Fruit fly (Drosophila melanogaster) whole organism, embryonic: ENCODE data around the gene CG13309.
A peak's percentile ranks its signal among the peaks of the same experiment; 100 is the strongest.

Experiments used
- B-H1 ChIP-seq: fragments of 200-800 bp; sonication (Bioruptor generic); IDR thresholded peaks from 3 replicates; pipeline ENCODE4 v1.3.6; 2022; ENCODE audit warnings: missing biosample characterization, missing genetic modification characterization
- CG10431 ChIP-seq: fragments of 200-800 bp; sonication (Bioruptor generic); optimal IDR thresholded peaks from 3 replicates; lab custom pipeline; 2018; ENCODE audit warnings: missing biosample characterization, mild to moderate bottlenecking, missing genetic modification characterization
- CG12391 ChIP-seq: fragments of 200-800 bp; sonication (Bioruptor generic); optimal IDR thresholded peaks from 3 replicates; lab custom pipeline; 2018; ENCODE audit warnings: missing biosample characterization, mild to moderate bottlenecking, missing genetic modification characterization, moderate library complexity
- CG14441 ChIP-seq: fragments of 200-800 bp; sonication (Bioruptor generic); IDR thresholded peaks from 2 replicates; pipeline ENCODE4 v1.3.6; 2022; ENCODE audit warnings: missing biosample characterization, missing genetic modification characterization
- CG14860 ChIP-seq: fragments of 200-800 bp; sonication (Bioruptor generic); IDR thresholded peaks from 3 replicates; pipeline ENCODE4 v1.3.6; 2022; ENCODE audit warnings: missing biosample characterization, missing genetic modification characterization; ENCODE audit not compliant: partially characterized antibody
- CG16863 ChIP-seq: fragments of 200-800 bp; sonication (Bioruptor generic); optimal IDR thresholded peaks from 3 replicates; lab custom pipeline; 2016; ENCODE audit warnings: missing biosample characterization, missing genetic modification characterization
- CG17361 ChIP-seq: fragments of 200-800 bp; sonication (Bioruptor generic); IDR thresholded peaks from 3 replicates; pipeline ENCODE4 v1.3.6; 2022; ENCODE audit warnings: missing biosample characterization, missing genetic modification characterization
- CG17612 ChIP-seq: fragments of 200-800 bp; sonication (Bioruptor generic); IDR thresholded peaks from 2 replicates; pipeline ENCODE4 v1.3.6; 2022; ENCODE audit warnings: missing biosample characterization, missing genetic modification characterization
- CG18599 ChIP-seq: fragments of 200-800 bp; sonication (Bioruptor generic); optimal IDR thresholded peaks from 3 replicates; lab custom pipeline; 2017; ENCODE audit warnings: missing biosample characterization, missing genetic modification characterization, mild to moderate bottlenecking, moderate library complexity, missing genetic modification reagents
- CG32767 ChIP-seq: fragments of 200-800 bp; sonication (Bioruptor generic); IDR thresholded peaks from 2 replicates; pipeline ENCODE4 v1.3.6; 2022; ENCODE audit warnings: missing biosample characterization, missing genetic modification characterization
- CG3726 ChIP-seq: fragments of 200-800 bp; sonication (Bioruptor generic); IDR thresholded peaks from 3 replicates; pipeline ENCODE4, ENCODE4 v1.3.6; 2022; ENCODE audit warnings: missing biosample characterization, missing genetic modification characterization
- CG3995 ChIP-seq: fragments of 200-800 bp; sonication (Bioruptor generic); optimal IDR thresholded peaks from 3 replicates; lab custom pipeline; 2016; ENCODE audit warnings: missing biosample characterization, missing genetic modification characterization
- CG6689 ChIP-seq: fragments of 200-800 bp; sonication (Bioruptor generic); IDR thresholded peaks from 2 replicates; pipeline ENCODE4 v1.3.6; 2022; ENCODE audit warnings: missing biosample characterization, missing genetic modification characterization
- CG7372 ChIP-seq: fragments of 200-800 bp; sonication (Bioruptor generic); IDR thresholded peaks from 2 replicates; pipeline ENCODE4 v1.3.6; 2022; ENCODE audit warnings: missing biosample characterization, missing genetic modification characterization
- CG8359 ChIP-seq: fragments of 200-800 bp; sonication (Bioruptor generic); optimal IDR thresholded peaks from 2 replicates; lab custom pipeline; 2017; ENCODE audit warnings: missing biosample characterization, mild to moderate bottlenecking, missing genetic modification characterization, borderline replicate concordance
- CG8924 ChIP-seq: fragments of 200-800 bp; optimal IDR thresholded peaks from 3 replicates; lab custom pipeline; 2019; ENCODE audit warnings: missing biosample characterization, mild to moderate bottlenecking, missing genetic modification characterization, moderate library complexity
- CG9437 ChIP-seq: fragments of 200-800 bp; sonication (Bioruptor generic); optimal IDR thresholded peaks from 2 replicates; lab custom pipeline; 2018; ENCODE audit warnings: missing biosample characterization, mild to moderate bottlenecking, missing genetic modification characterization
- CG9727 ChIP-seq: fragments of 200-800 bp; sonication (Bioruptor generic); optimal IDR thresholded peaks from 3 replicates; lab custom pipeline; 2017; ENCODE audit warnings: missing biosample characterization, mild to moderate bottlenecking, missing genetic modification characterization
- CG9797 ChIP-seq: fragments of 200-800 bp; sonication (Bioruptor generic); optimal IDR thresholded peaks from 3 replicates; lab custom pipeline; 2018; ENCODE audit warnings: missing biosample characterization, mild to moderate bottlenecking, missing genetic modification characterization
- MTF-1 ChIP-seq: fragments of 200-800 bp; sonication (Bioruptor generic); optimal IDR thresholded peaks from 2 replicates; lab custom pipeline; 2018; ENCODE audit warnings: missing biosample characterization, mild to moderate bottlenecking, missing genetic modification characterization, borderline replicate concordance
- Myb ChIP-seq: fragments of 200-800 bp; sonication (Bioruptor generic); optimal IDR thresholded peaks from 2 replicates; lab custom pipeline; 2016; ENCODE audit warnings: missing biosample characterization, missing genetic modification characterization
- NK7.1 ChIP-seq: fragments of 200-800 bp; sonication (Bioruptor generic); optimal IDR thresholded peaks from 3 replicates; lab custom pipeline; 2016; ENCODE audit warnings: missing biosample characterization, missing genetic modification characterization
- Pdp1 ChIP-seq, 2 experiments: fragments of 200-800 bp; sonication (Bioruptor generic); optimal IDR thresholded peaks; 3 replicates each; lab custom pipeline; 2016; ENCODE audit warnings: missing biosample characterization in 2 of 2, missing genetic modification characterization in 2 of 2, mild to moderate bottlenecking in 1 of 2, moderate library complexity in 1 of 2
- Poxn ChIP-seq: fragments of 200-800 bp; sonication (Bioruptor generic); IDR thresholded peaks from 2 replicates; pipeline ENCODE4 v1.3.6; 2022; ENCODE audit warnings: missing biosample characterization, missing genetic modification characterization
- Trl ChIP-seq, 3 experiments: fragments of >200 bp in 2 of 3; fragments of 200-800 bp in 1 of 3; sonication (Bioruptor generic) in 1 of 3; optimal IDR thresholded peaks; 2 replicates in 1 of 3; 3 replicates in 2 of 3; lab custom pipeline; 2016 to 2017; ENCODE audit warnings: missing biosample characterization in 1 of 3, missing genetic modification characterization in 1 of 3
- Usf ChIP-seq: fragments of 200-800 bp; sonication (Bioruptor generic); optimal IDR thresholded peaks from 2 replicates; lab custom pipeline; 2017; ENCODE audit warnings: missing genotype, missing biosample characterization, missing genetic modification characterization
- Vsx1 ChIP-seq: fragments of 200-800 bp; sonication (Bioruptor generic); optimal IDR thresholded peaks from 2 replicates; lab custom pipeline; 2017; ENCODE audit warnings: missing biosample characterization, mild to moderate bottlenecking, missing genetic modification characterization, missing genetic modification reagents
- al ChIP-seq: fragments of 200-800 bp; sonication (Bioruptor generic); IDR thresholded peaks from 2 replicates; pipeline ENCODE4 v1.3.6; 2022; ENCODE audit warnings: missing biosample characterization, missing genetic modification characterization
- ap ChIP-seq: fragments of 200-800 bp; sonication (Bioruptor generic); IDR thresholded peaks from 2 replicates; pipeline ENCODE4 v1.3.6; 2022; ENCODE audit warnings: missing biosample characterization, missing genetic modification characterization
- bab2 ChIP-seq: fragments of 200-800 bp; sonication (Bioruptor generic); optimal IDR thresholded peaks from 2 replicates; lab custom pipeline; 2016; ENCODE audit warnings: missing biosample characterization, missing genetic modification characterization
- bcd ChIP-seq: fragments of 200-800 bp; sonication (Bioruptor generic); optimal IDR thresholded peaks from 2 replicates; lab custom pipeline; 2017; ENCODE audit warnings: missing biosample characterization, mild to moderate bottlenecking, missing genetic modification characterization
- corto ChIP-seq: fragments of 200-800 bp; sonication (Bioruptor generic); optimal IDR thresholded peaks from 2 replicates; lab custom pipeline; 2016; ENCODE audit warnings: missing biosample characterization, mild to moderate bottlenecking, missing genetic modification characterization, moderate library complexity
- fd102C ChIP-seq: fragments of 200-800 bp; sonication (Bioruptor generic); optimal IDR thresholded peaks from 2 replicates; lab custom pipeline; 2018; ENCODE audit warnings: missing biosample characterization, mild to moderate bottlenecking, missing genetic modification characterization, moderate library complexity
- fd3F ChIP-seq: fragments of 200-800 bp; sonication (Bioruptor generic); optimal IDR thresholded peaks from 2 replicates; lab custom pipeline; 2018; ENCODE audit warnings: missing biosample characterization, mild to moderate bottlenecking, missing genetic modification characterization, moderate library complexity
- gem ChIP-seq: fragments of 200-800 bp; sonication (Bioruptor generic); optimal IDR thresholded peaks from 2 replicates; lab custom pipeline; 2019; ENCODE audit warnings: missing biosample characterization, mild to moderate bottlenecking, missing genetic modification characterization, moderate library complexity
- hbn ChIP-seq: fragments of 200-800 bp; sonication (Bioruptor generic); IDR thresholded peaks from 2 replicates; pipeline ENCODE4 v1.3.6; 2022; ENCODE audit warnings: missing biosample characterization, missing genetic modification characterization; ENCODE audit not compliant: partially characterized antibody
- jing ChIP-seq: fragments of 200-800 bp; sonication (Bioruptor generic); optimal IDR thresholded peaks from 2 replicates; lab custom pipeline; 2018; ENCODE audit warnings: missing biosample characterization, mild to moderate bottlenecking, missing genetic modification characterization
- kah ChIP-seq: fragments of 200-800 bp; sonication (Bioruptor generic); optimal IDR thresholded peaks from 2 replicates; lab custom pipeline; 2018; ENCODE audit warnings: missing biosample characterization, mild to moderate bottlenecking, missing genetic modification characterization
- klu ChIP-seq: fragments of 200-800 bp; sonication (Bioruptor generic); IDR thresholded peaks from 2 replicates; pipeline ENCODE4 v1.3.6; 2022; ENCODE audit warnings: missing biosample characterization, missing genetic modification characterization
- knrl ChIP-seq: fragments of 200-800 bp; sonication (Bioruptor generic); IDR thresholded peaks from 3 replicates; pipeline ENCODE4 v1.3.6; 2022; ENCODE audit warnings: missing biosample characterization, missing genetic modification characterization; ENCODE audit not compliant: partially characterized antibody
- nerfin-2 ChIP-seq: fragments of 200-800 bp; sonication (Bioruptor generic); IDR thresholded peaks from 2 replicates; pipeline ENCODE4 v1.3.6; 2022; ENCODE audit warnings: missing biosample characterization, missing genetic modification characterization; ENCODE audit not compliant: partially characterized antibody
- oc ChIP-seq: fragments of 200-800 bp; sonication (Bioruptor generic); optimal IDR thresholded peaks from 2 replicates; lab custom pipeline; 2018; ENCODE audit warnings: missing biosample characterization, mild to moderate bottlenecking, missing genetic modification characterization, moderate library complexity
- phol ChIP-seq: fragments of 200-800 bp; sonication (Bioruptor generic); optimal IDR thresholded peaks from 3 replicates; lab custom pipeline; 2018; ENCODE audit warnings: missing biosample characterization, mild to moderate bottlenecking, missing genetic modification characterization, moderate library complexity
- prd ChIP-seq, 3 experiments: fragments of >200 bp in 2 of 3; fragments of 200-800 bp in 1 of 3; sonication (Bioruptor generic) in 1 of 3; optimal IDR thresholded peaks in 2 of 3; IDR thresholded peaks in 1 of 3; 2 replicates in 2 of 3; 3 replicates in 1 of 3; pipeline versions ENCODE4 v1.3.6 to Lab custom; 2017 to 2022; ENCODE audit warnings: missing biosample characterization in 1 of 3, missing genetic modification characterization in 1 of 3
- pros ChIP-seq: fragments of 200-800 bp; sonication (Bioruptor generic); optimal IDR thresholded peaks from 3 replicates; lab custom pipeline; 2019; ENCODE audit warnings: missing biosample characterization, mild to moderate bottlenecking, missing genetic modification characterization, moderate library complexity
- sens ChIP-seq: fragments of 200-800 bp; sonication (Bioruptor generic); peaks from one replicate; lab custom pipeline; 2016; ENCODE audit warnings: missing biosample characterization, missing genetic modification characterization
- shn ChIP-seq: fragments of 200-800 bp; sonication (Bioruptor generic); optimal IDR thresholded peaks from 3 replicates; lab custom pipeline; 2016; ENCODE audit warnings: missing biosample characterization, missing genetic modification characterization
- slou ChIP-seq: fragments of 200-800 bp; sonication (Bioruptor generic); optimal IDR thresholded peaks from 3 replicates; lab custom pipeline; 2016; ENCODE audit warnings: missing biosample characterization, missing genetic modification characterization
- sqz ChIP-seq: fragments of 200-800 bp; sonication (Bioruptor generic); optimal IDR thresholded peaks from 3 replicates; lab custom pipeline; 2018; ENCODE audit warnings: missing biosample characterization, mild to moderate bottlenecking, missing genetic modification characterization
- tx ChIP-seq: fragments of 200-800 bp; sonication (Bioruptor generic); optimal IDR thresholded peaks from 2 replicates; lab custom pipeline; 2016; ENCODE audit warnings: missing biosample characterization, missing genetic modification characterization
- zfh1 ChIP-seq: fragments of 200-800 bp; sonication (Bioruptor generic); IDR thresholded peaks from 3 replicates; pipeline ENCODE4 v1.3.6; 2022; ENCODE audit warnings: missing biosample characterization, missing genetic modification characterization
- zfh2 ChIP-seq: fragments of 200-800 bp; sonication (Bioruptor generic); optimal IDR thresholded peaks from 2 replicates; lab custom pipeline; 2016; ENCODE audit warnings: missing biosample characterization, missing genetic modification characterization

CG13309 gene

dm6 chr3L:8833467-8833802, 23.2 kb downstream of the CG13309 start (continued):
- TF ChIP-seq CG7372 (GFP tag; lab: Robert Waterston, UW) (no peak), zfh1 (GFP tag; lab: Robert Waterston, UW) (no peak), CG9437 (GFP tag; lab: Kevin White, UChicago) (no peak), CG32767 (no peak), tx (no peak), CG14441 (GFP tag; lab: Robert Waterston, UW) (no peak), Vsx1 (GFP tag; lab: Kevin White, UChicago) (no peak), CG12391 (tag; lab: Kevin White, UChicago) (no peak), CG8924 (tag; lab: Kevin White, UChicago) (no peak), knrl (no peak), CG16863 (GFP tag; lab: Kevin White, UChicago) (no peak), CG3995 (GFP tag; lab: Kevin White, UChicago) (no peak), sqz (GFP tag; lab: Kevin White, UChicago) (peak; percentile 81), CG17612 (GFP tag; lab: Robert Waterston, UW) (no peak), CG17361 (GFP tag; lab: Robert Waterston, UW) (no peak), Myb (no peak), kah (GFP tag; lab: Kevin White, UChicago) (no peak), slou (no peak), Pdp1 (GFP tag; optimal IDR thresholded peaks at IDR 0.05; lab: Kevin White, UChicago) (peak in 1 of 2 experiments; percentile 44), zfh2 (GFP tag; lab: Kevin White, UChicago) (no peak), prd (optimal IDR thresholded peaks at IDR 0.05; lab: Kevin White, UChicago) (no peak), prd (GFP tag; IDR thresholded peaks at IDR 0.05; lab: Robert Waterston, UW) (no peak), CG14860 (no peak), CG6689 (no peak), ap (GFP tag; lab: Robert Waterston, UW) (no peak), corto (GFP tag; lab: Kevin White, UChicago) (no peak), B-H1 (GFP tag; lab: Robert Waterston, UW) (no peak), al (no peak), CG3726 (GFP tag; lab: Robert Waterston, UW) (no peak), klu (no peak), CG8359 (GFP tag; lab: Kevin White, UChicago) (no peak), gem (tag; lab: Kevin White, UChicago) (no peak), Usf (no peak)
- TF ChIP-seq, all 482 proteins: peak for 12

DNA sequence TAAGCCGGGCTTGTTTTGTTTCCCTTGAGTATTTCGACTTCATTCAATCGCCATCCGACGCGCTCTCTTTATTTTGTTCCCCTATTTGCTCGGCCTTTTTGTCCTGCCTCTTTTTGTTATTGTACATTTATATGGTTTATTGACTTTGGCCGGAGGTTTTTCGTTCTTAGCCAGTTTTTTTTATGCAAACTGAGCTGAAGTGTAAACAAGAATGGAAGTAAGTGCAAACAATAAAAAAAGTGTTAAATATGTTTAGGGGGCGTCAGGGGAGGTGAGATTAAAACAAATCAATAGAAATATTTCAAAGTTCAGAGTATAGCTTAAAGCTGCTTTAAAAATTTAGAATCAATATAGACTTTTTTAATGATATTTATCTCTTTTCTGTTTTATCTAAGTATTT, 24.3 kb downstream of the CG13309 start:
- TF ChIP-seq oc (tag; lab: Kevin White, UChicago) (peak; percentile 40), bcd (GFP tag; lab: Kevin White, UChicago) (no peak), gem (tag; lab: Kevin White, UChicago) (peak; percentile 10), CG10431 (GFP tag; lab: Kevin White, UChicago) (no peak), fd102C (GFP tag; lab: Kevin White, UChicago) (peak; percentile 71), MTF-1 (GFP tag; lab: Kevin White, UChicago) (peak; percentile 30), NK7.1 (GFP tag; lab: Kevin White, UChicago) (peak; percentile 8), CG9797 (GFP tag; lab: Kevin White, UChicago) (no peak), shn (GFP tag; lab: Kevin White, UChicago) (no peak), fd3F (GFP tag; lab: Kevin White, UChicago) (no peak), bab2 (GFP tag; lab: Kevin White, UChicago) (no peak), nerfin-2 (GFP tag; lab: Robert Waterston, UW) (no peak), jing (GFP tag; lab: Kevin White, UChicago) (no peak), pros (no peak), CG9727 (GFP tag; lab: Kevin White, UChicago) (peak; percentile 59), CG18599 (GFP tag; lab: Kevin White, UChicago) (no peak), phol (tag; lab: Kevin White, UChicago) (no peak), sens (GFP tag; lab: Kevin White, UChicago) (peak; percentile 37), Poxn (no peak), hbn (GFP tag; lab: Robert Waterston, UW) (no peak), Trl (optimal IDR thresholded peaks at IDR 0.05; lab: Kevin White, UChicago) (no peak), Trl (GFP tag; optimal IDR thresholded peaks at IDR 0.05; lab: Kevin White, UChicago) (no peak)
